Fruit fly (Drosophila melanogaster): Measurements from ENCODE around the gene Raf.

The Raf gene

DNA sequence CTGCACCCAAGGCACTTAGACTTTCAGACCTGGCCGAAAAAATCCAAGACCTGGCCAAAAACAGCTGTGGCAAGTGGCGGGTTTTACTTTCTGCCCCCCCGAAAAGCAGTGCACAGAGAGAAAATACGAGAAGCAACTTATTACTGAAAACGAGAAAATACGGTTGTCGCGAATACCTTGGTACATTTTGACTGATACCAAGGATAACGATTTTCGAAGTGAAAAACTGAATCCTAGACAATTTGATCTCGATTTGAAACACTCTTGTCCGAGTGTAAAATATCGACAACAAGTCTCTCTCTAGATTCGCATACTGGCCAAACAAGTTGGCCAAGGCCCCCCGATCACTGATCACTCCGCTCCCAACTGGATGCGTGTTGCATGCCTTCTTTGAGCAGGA lies 64.6 kb downstream of the Raf start (continued):
- TF ChIP-seq YL-1 (GFP tag; optimal IDR thresholded peaks at IDR 0.05), result no peak
- TF ChIP-seq Vsx1 (GFP tag; optimal IDR thresholded peaks at IDR 0.05), result no peak
- TF ChIP-seq pan (optimal IDR thresholded peaks at IDR 0.05), result no peak
- peak in 1 of 2 experiments; percentile 36 for TF ChIP-seq pan (GFP tag; optimal IDR thresholded peaks at IDR 0.05 in 1 of 2, IDR thresholded peaks at IDR 0.05 in 1 of 2)
- no peak for TF ChIP-seq CG7556 (GFP tag; optimal IDR thresholded peaks at IDR 0.05)

DNA sequence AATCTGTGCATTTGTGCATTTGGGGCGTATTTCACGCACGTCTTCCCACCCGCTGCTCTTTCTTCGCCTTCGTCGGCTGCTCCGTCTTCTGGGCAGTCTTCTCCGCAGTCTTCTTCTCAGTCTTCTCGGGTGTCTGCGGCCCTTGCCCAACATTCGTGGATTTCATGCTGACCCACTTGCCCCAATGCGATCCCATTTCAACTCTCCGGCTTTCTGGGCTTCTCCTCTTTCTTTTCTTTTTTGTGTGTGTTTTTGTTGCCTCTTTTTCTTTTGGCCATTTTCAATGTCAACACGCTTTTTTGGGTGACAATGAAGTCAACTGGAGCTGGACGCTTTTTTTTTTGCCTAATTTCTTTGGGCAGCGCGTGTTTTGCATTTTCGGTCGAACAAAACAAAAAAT lies 65.7 kb downstream of the Raf start:
- peak; percentile 32; the same call in 1 of the 2 replicates for TF ChIP-seq vvl (GFP tag; IDR thresholded peaks at IDR 0.05)
- TF ChIP-seq yki (optimal IDR thresholded peaks at IDR 0.05), result no peak
- peak; percentile 23 for TF ChIP-seq Ets65A (GFP tag)
- TF ChIP-seq nmo (GFP tag; optimal IDR thresholded peaks at IDR 0.05), result no peak
- no peak for TF ChIP-seq emc (GFP tag; optimal IDR thresholded peaks at IDR 0.05)
- TF ChIP-seq bsh (GFP tag; optimal IDR thresholded peaks at IDR 0.05), result no peak
- TF ChIP-seq Oaz (GFP tag; IDR thresholded peaks at IDR 0.05), result no peak
- TF ChIP-seq NC2β (GFP tag; optimal IDR thresholded peaks at IDR 0.05), result no peak
- TF ChIP-seq aop (GFP tag; IDR thresholded peaks at IDR 0.05), result no peak
- no peak for TF ChIP-seq Antp (GFP tag; optimal IDR thresholded peaks at IDR 0.05)
- no peak for TF ChIP-seq NFAT (GFP tag; IDR thresholded peaks at IDR 0.05)
- TF ChIP-seq NC2α (GFP tag; optimal IDR thresholded peaks at IDR 0.05), result no peak
- no peak for TF ChIP-seq Tbp (GFP tag; optimal IDR thresholded peaks at IDR 0.05)

DNA sequence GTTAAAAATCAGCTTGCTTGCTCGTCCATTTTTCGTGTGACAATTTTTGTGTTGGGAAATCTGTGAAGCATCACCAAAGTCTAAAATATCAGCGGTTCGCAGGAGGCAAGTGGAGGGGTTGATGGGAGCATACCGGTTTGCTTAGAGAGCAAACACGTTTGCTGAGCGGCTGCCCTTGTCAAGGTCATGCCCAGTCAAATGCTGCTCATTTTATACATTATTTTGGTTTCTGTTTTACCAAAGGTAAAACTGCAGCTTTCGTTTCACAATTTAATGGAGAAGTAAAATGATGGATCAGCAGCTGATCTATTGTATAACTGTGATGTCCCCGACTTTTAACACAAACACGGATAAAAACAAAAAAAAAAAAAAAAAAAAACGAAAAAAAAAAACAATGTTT lies 67.1 kb downstream of the Raf start:
- TF ChIP-seq CG10267 (tag; optimal IDR thresholded peaks at IDR 0.05), result no peak
- no peak for TF ChIP-seq kay (GFP tag; optimal IDR thresholded peaks at IDR 0.05)
- TF ChIP-seq Med (GFP tag), result peak; percentile 18
- no peak for TF ChIP-seq CG10366 (GFP tag; IDR thresholded peaks at IDR 0.05)
- TF ChIP-seq jigr1 (GFP tag; IDR thresholded peaks at IDR 0.05), result no peak
- TF ChIP-seq CG1529 (GFP tag; optimal IDR thresholded peaks at IDR 0.05), result no peak
- TF ChIP-seq CG8089 (GFP tag; optimal IDR thresholded peaks at IDR 0.05), result no peak
- TF ChIP-seq Ptx1 (GFP tag; IDR thresholded peaks at IDR 0.05), result no peak
- no peak for TF ChIP-seq CG30431 (GFP tag; optimal IDR thresholded peaks at IDR 0.05)
- peak; percentile 52 for TF ChIP-seq sens (GFP tag)
- TF ChIP-seq so (GFP tag; IDR thresholded peaks at IDR 0.05), result no peak
- no peak for TF ChIP-seq crc (GFP tag; optimal IDR thresholded peaks at IDR 0.05)
- TF ChIP-seq Aef1 (GFP tag; IDR thresholded peaks at IDR 0.05), result no peak
- TF ChIP-seq CG6654 (GFP tag; optimal IDR thresholded peaks at IDR 0.05), result no peak
- peak; percentile 50 for TF ChIP-seq ERR (GFP tag; optimal IDR thresholded peaks at IDR 0.05)
- no peak for TF ChIP-seq CG11398 (GFP tag; optimal IDR thresholded peaks at IDR 0.05)
- no peak for TF ChIP-seq sug (tag; optimal IDR thresholded peaks at IDR 0.05)
- TF ChIP-seq TFAM (GFP tag; optimal IDR thresholded peaks at IDR 0.05), result no peak
- TF ChIP-seq zf30C (GFP tag; optimal IDR thresholded peaks at IDR 0.05), result no peak
- no peak for TF ChIP-seq CG12071 (GFP tag; optimal IDR thresholded peaks at IDR 0.05)
- TF ChIP-seq chinmo (GFP tag; IDR thresholded peaks at IDR 0.05; ENCODE audit: partially characterized antibody), result 0 out of 4 replicates have a peak, but pooled peaks have one; percentile 57
- TF ChIP-seq Sox102F (GFP tag; optimal IDR thresholded peaks at IDR 0.05), result no peak
- TF ChIP-seq Pdp1 (GFP tag; optimal IDR thresholded peaks at IDR 0.05), result peak in 1 of 2 experiments; percentile 14
- TF ChIP-seq CG34422 (GFP tag; IDR thresholded peaks at IDR 0.05), result no peak
- TF ChIP-seq CG4707 (GFP tag; optimal IDR thresholded peaks at IDR 0.05), result no peak
- TF ChIP-seq CG12942 (GFP tag; optimal IDR thresholded peaks at IDR 0.05), result no peak
- TF ChIP-seq CG10959 (GFP tag; IDR thresholded peaks at IDR 0.05), result no peak
- TF ChIP-seq CG11695 (GFP tag; IDR thresholded peaks at IDR 0.05), result no peak
